In genomic region chr2L:5617896-5618505, dm6 we compare ENCODE assay signal across 5 fruit fly cellular contexts.
TF ChIP-seq lines count a peak whose summit lies in the region.

DIP-eta (minus strand) TSS chr2L:5617946.

- no peak for TF ChIP-seq CTCF in whole organism, embryonic (GFP tag; optimal IDR thresholded peaks at IDR 0.05; lab: Kevin White, UChicago)

TF ChIP-seq in whole organism, adult, 20 proteins besides CTCF, POLR2A, EP300 and RAD21:
- peak; percentile 64 for TF ChIP-seq CG7045 (GFP tag; optimal IDR thresholded peaks at IDR 0.05; lab: Kevin White, UChicago)
- peak; percentile 26 for TF ChIP-seq CG12768 (GFP tag; optimal IDR thresholded peaks at IDR 0.05; lab: Kevin White, UChicago)
- no peak for TF ChIP-seq CG14711 (tag; optimal IDR thresholded peaks at IDR 0.05; lab: Kevin White, UChicago)
TF ChIP-seq in whole organism, adult: peak in this region for 2.

TF ChIP-seq in whole organism, embryonic, 481 proteins besides CTCF, POLR2A, EP300 and RAD21 (continues in another document):
- TF ChIP-seq Drgx (GFP tag; IDR thresholded peaks at IDR 0.05; lab: Robert Waterston, UW) (peak; percentile 68), CkIIα-i1 (GFP tag; IDR thresholded peaks at IDR 0.05; lab: Robert Waterston, UW) (no peak), esg (GFP tag; conservative IDR thresholded peaks at IDR 0.05; lab: Robert Waterston, UW) (no peak), Ada2b (GFP tag; IDR thresholded peaks at IDR 0.05; lab: Robert Waterston, UW) (no peak), CG6765 (GFP tag; optimal IDR thresholded peaks at IDR 0.05; lab: Kevin White, UChicago) (no peak), Nf-YB (GFP tag; optimal IDR thresholded peaks at IDR 0.05; lab: Kevin White, UChicago) (peak; percentile 95), CG10147 (GFP tag; optimal IDR thresholded peaks at IDR 0.05; lab: Kevin White, UChicago) (no peak), CG15601 (tag; optimal IDR thresholded peaks at IDR 0.05; lab: Kevin White, UChicago) (peak; percentile 99), amos (GFP tag; IDR thresholded peaks at IDR 0.05; lab: Robert Waterston, UW; ENCODE audit: partially characterized antibody) (peak; percentile 9; the same call in 1 of the 2 replicates), CG32767 (GFP tag; IDR thresholded peaks at IDR 0.05; lab: Robert Waterston, UW) (no peak), lab (GFP tag; optimal IDR thresholded peaks at IDR 0.05; lab: Kevin White, UChicago) (no peak), Abd-B (GFP tag; optimal IDR thresholded peaks at IDR 0.05; lab: Kevin White, UChicago) (no peak), crol (GFP tag; IDR thresholded peaks at IDR 0.05; lab: Robert Waterston, UW) (peak; percentile 49), Nf-YA (GFP tag; IDR thresholded peaks at IDR 0.05; lab: Robert Waterston, UW) (peak; percentile 25; the same call in 1 of the 2 replicates), cg (GFP tag; optimal IDR thresholded peaks at IDR 0.05; lab: Kevin White, UChicago) (peak; percentile 12), Nf-YC (tag; optimal IDR thresholded peaks at IDR 0.05; lab: Kevin White, UChicago) (peak; percentile 98), CG4328 (GFP tag; optimal IDR thresholded peaks at IDR 0.05; lab: Kevin White, UChicago) (no peak), CG34376 (GFP tag; optimal IDR thresholded peaks at IDR 0.05; lab: Kevin White, UChicago) (peak; percentile 30), CG8359 (GFP tag; optimal IDR thresholded peaks at IDR 0.05; lab: Kevin White, UChicago; ENCODE audit: borderline replicate concordance) (peak; percentile 33), CG1602 (GFP tag; optimal IDR thresholded peaks at IDR 0.05; lab: Kevin White, UChicago) (no peak), Deaf1 (tag; optimal IDR thresholded peaks at IDR 0.05; lab: Kevin White, UChicago) (peak; percentile 98)

TF ChIP-seq in whole organism, prepupa, 60 proteins besides CTCF, POLR2A, EP300 and RAD21 (continues in another document):
- TF ChIP-seq eg (GFP tag; IDR thresholded peaks at IDR 0.05; lab: Robert Waterston, UW): peak; percentile 83
- TF ChIP-seq CG8632 (GFP tag; optimal IDR thresholded peaks at IDR 0.05; lab: Kevin White, UChicago): no peak
- peak; percentile 52 for TF ChIP-seq CG8119 (GFP tag; IDR thresholded peaks at IDR 0.05; lab: Robert Waterston, UW)
- no peak for TF ChIP-seq CG31627 (GFP tag; optimal IDR thresholded peaks at IDR 0.05; lab: Kevin White, UChicago)
- TF ChIP-seq CG6163 (GFP tag; IDR thresholded peaks at IDR 0.05; lab: Robert Waterston, UW): peak; percentile 76; the same call in 2 of the 3 replicates
- TF ChIP-seq spab (GFP tag; optimal IDR thresholded peaks at IDR 0.05; lab: Kevin White, UChicago): peak; percentile 33
- TF ChIP-seq Gug (GFP tag; IDR thresholded peaks at IDR 0.05; lab: Robert Waterston, UW): no peak
- TF ChIP-seq CG10669 (GFP tag; optimal IDR thresholded peaks at IDR 0.05; lab: Kevin White, UChicago): no peak
- no peak for TF ChIP-seq CG6792 (GFP tag; optimal IDR thresholded peaks at IDR 0.05; lab: Kevin White, UChicago)
- peak; percentile 3 for TF ChIP-seq CG3919 (GFP tag; optimal IDR thresholded peaks at IDR 0.05; lab: Kevin White, UChicago)
- TF ChIP-seq Sox15 (GFP tag; optimal IDR thresholded peaks at IDR 0.05; lab: Kevin White, UChicago): no peak
- TF ChIP-seq ss (GFP tag; optimal IDR thresholded peaks at IDR 0.05; lab: Kevin White, UChicago): peak; percentile 40 to 71
- TF ChIP-seq dac (GFP tag; optimal IDR thresholded peaks at IDR 0.05; lab: Kevin White, UChicago): no peak
- TF ChIP-seq CG34406 (GFP tag; optimal IDR thresholded peaks at IDR 0.05; lab: Kevin White, UChicago): no peak
- TF ChIP-seq Smox (GFP tag; optimal IDR thresholded peaks at IDR 0.05; lab: Kevin White, UChicago): no peak
- no peak for TF ChIP-seq Eip75B (GFP tag; optimal IDR thresholded peaks at IDR 0.05; lab: Kevin White, UChicago)
- peak; percentile 52 for TF ChIP-seq CG6276 (GFP tag; optimal IDR thresholded peaks at IDR 0.05; lab: Kevin White, UChicago)
- peak; percentile 40 for TF ChIP-seq CG9139 (GFP tag; optimal IDR thresholded peaks at IDR 0.05; lab: Kevin White, UChicago)
- TF ChIP-seq Lpt (GFP tag; optimal IDR thresholded peaks at IDR 0.05; lab: Kevin White, UChicago): no peak
- no peak for TF ChIP-seq CG3032 (tag; optimal IDR thresholded peaks at IDR 0.05; lab: Kevin White, UChicago)
- TF ChIP-seq achi (GFP tag; optimal IDR thresholded peaks at IDR 0.05; lab: Kevin White, UChicago): peak; percentile 18
- no peak for TF ChIP-seq CG11762 (GFP tag; optimal IDR thresholded peaks at IDR 0.05; lab: Kevin White, UChicago; ENCODE audit: insufficient read depth)
- TF ChIP-seq esn (GFP tag; optimal IDR thresholded peaks at IDR 0.05; lab: Kevin White, UChicago): no peak

TF ChIP-seq in whole organism, pupa, 21 proteins besides CTCF, POLR2A, EP300 and RAD21:
- TF ChIP-seq CG9948 (tag; optimal IDR thresholded peaks at IDR 0.05; lab: Kevin White, UChicago) (no peak), CG13204 (GFP tag; optimal IDR thresholded peaks at IDR 0.05; lab: Kevin White, UChicago) (peak; percentile 39), Snoo (tag; optimal IDR thresholded peaks at IDR 0.05; lab: Kevin White, UChicago) (no peak), CG14655 (GFP tag; optimal IDR thresholded peaks at IDR 0.05; lab: Kevin White, UChicago) (peak; percentile 45), EcR (GFP tag; optimal IDR thresholded peaks at IDR 0.05; lab: Kevin White, UChicago) (no peak), CG17806 (tag; optimal IDR thresholded peaks at IDR 0.05; lab: Kevin White, UChicago) (no peak), CG8159 (tag; optimal IDR thresholded peaks at IDR 0.05; lab: Kevin White, UChicago) (peak; percentile 40), CG34367 (tag; optimal IDR thresholded peaks at IDR 0.05; lab: Kevin White, UChicago) (peak; percentile 5), Pif1A (GFP tag; optimal IDR thresholded peaks at IDR 0.05; lab: Kevin White, UChicago) (no peak), CG8301 (tag; optimal IDR thresholded peaks at IDR 0.05; lab: Kevin White, UChicago) (peak; percentile 24), CG15710 (tag; optimal IDR thresholded peaks at IDR 0.05; lab: Kevin White, UChicago) (peak; percentile 26), fd96Ca (GFP tag; IDR thresholded peaks at IDR 0.05; lab: Robert Waterston, UW) (no peak), gl (tag; optimal IDR thresholded peaks at IDR 0.05; lab: Kevin White, UChicago) (peak; percentile 64), CG32121 (GFP tag; IDR thresholded peaks at IDR 0.05; lab: Robert Waterston, UW) (no peak; the same call in 1 of the 2 replicates), Ets98B (GFP tag; IDR thresholded peaks at IDR 0.05; lab: Robert Waterston, UW) (peak; percentile 52), CG10348 (GFP tag; IDR thresholded peaks at IDR 0.05; lab: Robert Waterston, UW) (no peak), CG12605 (GFP tag; IDR thresholded peaks at IDR 0.05; lab: Robert Waterston, UW) (peak; percentile 70), CG4496 (GFP tag; IDR thresholded peaks at IDR 0.05; lab: Robert Waterston, UW) (peak; percentile 71; the same call in 2 of the 3 replicates), Pif1B (GFP tag; optimal IDR thresholded peaks at IDR 0.05; lab: Kevin White, UChicago) (no peak), rn (GFP tag; IDR thresholded peaks at IDR 0.05; lab: Robert Waterston, UW) (peak; percentile 19; the same call in 1 of the 2 replicates), D1 (tag; optimal IDR thresholded peaks at IDR 0.05; lab: Kevin White, UChicago) (no peak)

TF ChIP-seq in whole organism, wandering third instar larva, 38 proteins besides CTCF, POLR2A, EP300 and RAD21:
- peak; percentile 22 for TF ChIP-seq Sp1 (GFP tag; optimal IDR thresholded peaks at IDR 0.05; lab: Kevin White, UChicago)
- TF ChIP-seq Dfd (GFP tag; optimal IDR thresholded peaks at IDR 0.05; lab: Kevin White, UChicago): peak; percentile 85
- TF ChIP-seq OdsH (GFP tag; optimal IDR thresholded peaks at IDR 0.05; lab: Kevin White, UChicago): no peak
- no peak for TF ChIP-seq sage (GFP tag; optimal IDR thresholded peaks at IDR 0.05; lab: Kevin White, UChicago)
